Fruit fly (Drosophila melanogaster) whole organism, prepupa: ENCODE measurements around the gene CG7987.

Experiments used
- Blimp-1 ChIP-seq: fragments of 200-800 bp; sonication (Bioruptor generic); optimal IDR thresholded peaks from 3 replicates; lab custom pipeline; 2017; ENCODE audit warnings: missing biosample characterization, missing genetic modification characterization, mild to moderate bottlenecking, moderate library complexity, missing genetic modification reagents
- CG10631 ChIP-seq: fragments of 200-800 bp; sonication (Bioruptor generic); optimal IDR thresholded peaks from 2 replicates; lab custom pipeline; 2016; ENCODE audit warnings: missing biosample characterization, missing genetic modification characterization
- CG10669 ChIP-seq: fragments of 200-800 bp; sonication (Bioruptor generic); optimal IDR thresholded peaks from 3 replicates; lab custom pipeline; 2018; ENCODE audit warnings: missing biosample characterization, mild to moderate bottlenecking, missing genetic modification characterization, moderate library complexity
- CG11762 ChIP-seq: fragments of 200-800 bp; sonication (Bioruptor generic); optimal IDR thresholded peaks from 3 replicates; lab custom pipeline; 2016; ENCODE audit warnings: missing biosample characterization, missing genetic modification characterization; ENCODE audit not compliant: insufficient read depth
- CG3032 ChIP-seq: fragments of 200-800 bp; optimal IDR thresholded peaks from 2 replicates; lab custom pipeline; 2019; ENCODE audit warnings: missing biosample characterization, mild to moderate bottlenecking, missing genetic modification characterization, moderate library complexity
- CG31627 ChIP-seq: fragments of 200-800 bp; sonication (Bioruptor generic); optimal IDR thresholded peaks from 3 replicates; lab custom pipeline; 2016; ENCODE audit warnings: missing biosample characterization, missing genetic modification characterization
- CG32006 ChIP-seq: fragments of 200-800 bp; sonication (Bioruptor generic); optimal IDR thresholded peaks from 3 replicates; lab custom pipeline; 2017; ENCODE audit warnings: missing biosample characterization, mild to moderate bottlenecking, missing genetic modification characterization
- CG34406 ChIP-seq: fragments of 200-800 bp; sonication (Bioruptor generic); optimal IDR thresholded peaks from 3 replicates; lab custom pipeline; 2016; ENCODE audit warnings: missing biosample characterization, missing genetic modification characterization
- CG3919 ChIP-seq: fragments of 200-800 bp; sonication (Bioruptor generic); optimal IDR thresholded peaks from 3 replicates; lab custom pipeline; 2016; ENCODE audit warnings: missing biosample characterization, missing genetic modification characterization
- CG4318 ChIP-seq: fragments of 200-800 bp; sonication (Bioruptor generic); optimal IDR thresholded peaks from 3 replicates; lab custom pipeline; 2017; ENCODE audit warnings: missing biosample characterization, mild to moderate bottlenecking, missing genetic modification characterization
- CG6276 ChIP-seq: fragments of 200-800 bp; sonication (Bioruptor generic); optimal IDR thresholded peaks from 2 replicates; lab custom pipeline; 2017; ENCODE audit warnings: missing biosample characterization, mild to moderate bottlenecking, missing genetic modification characterization
- CG6792 ChIP-seq: fragments of 200-800 bp; sonication (Bioruptor generic); optimal IDR thresholded peaks from 3 replicates; lab custom pipeline; 2016; ENCODE audit warnings: missing biosample characterization, missing genetic modification characterization
- CG6808 ChIP-seq: fragments of 200-800 bp; sonication (Bioruptor generic); optimal IDR thresholded peaks from 3 replicates; lab custom pipeline; 2017; ENCODE audit warnings: missing biosample characterization, missing genetic modification characterization, mild to moderate bottlenecking, moderate library complexity, missing genetic modification reagents
- CG6854 ChIP-seq: fragments of 200-800 bp; sonication (Bioruptor generic); optimal IDR thresholded peaks from 2 replicates; lab custom pipeline; 2017; ENCODE audit warnings: missing biosample characterization, mild to moderate bottlenecking, missing genetic modification characterization
- CG8119 ChIP-seq: fragments of 200-800 bp; sonication (Bioruptor generic); IDR thresholded peaks from 3 replicates; pipeline ENCODE4 v1.3.6; 2022; ENCODE audit warnings: missing biosample characterization, missing genetic modification characterization
- CG8632 ChIP-seq: fragments of 200-800 bp; sonication (Bioruptor generic); optimal IDR thresholded peaks from 3 replicates; lab custom pipeline; 2016; ENCODE audit warnings: missing biosample characterization, missing genetic modification characterization
- CG9139 ChIP-seq: fragments of 200-800 bp; sonication (Bioruptor generic); optimal IDR thresholded peaks from 3 replicates; lab custom pipeline; 2017; ENCODE audit warnings: missing biosample characterization, mild to moderate bottlenecking, missing genetic modification characterization
- Eip75B ChIP-seq: fragments of 200-800 bp; sonication (Bioruptor generic); optimal IDR thresholded peaks from 3 replicates; lab custom pipeline; 2016; ENCODE audit warnings: missing biosample characterization, missing genetic modification characterization
- Eip78C ChIP-seq: fragments of 200-800 bp; sonication (Bioruptor generic); peaks from one replicate; lab custom pipeline; 2016; ENCODE audit warnings: missing biosample characterization, missing genetic modification characterization
- Eip93F ChIP-seq: fragments of 200-800 bp; sonication (Bioruptor generic); optimal IDR thresholded peaks from 2 replicates; lab custom pipeline; 2016; ENCODE audit warnings: missing biosample characterization, mild to moderate bottlenecking, missing genetic modification characterization
- Ets21C ChIP-seq: fragments of 200-800 bp; sonication (Bioruptor generic); optimal IDR thresholded peaks from 3 replicates; lab custom pipeline; 2016; ENCODE audit warnings: missing biosample characterization, missing genetic modification characterization
- Ets96B ChIP-seq: fragments of 200-800 bp; optimal IDR thresholded peaks from 2 replicates; lab custom pipeline; 2019; ENCODE audit warnings: missing biosample characterization, mild to moderate bottlenecking, missing genetic modification characterization, moderate library complexity
- Gug ChIP-seq: fragments of 200-800 bp; sonication (Bioruptor generic); IDR thresholded peaks from 2 replicates; pipeline ENCODE4 v1.3.6; 2022; ENCODE audit warnings: missing biosample characterization, missing genetic modification characterization
- Hr39 ChIP-seq: fragments of 200-800 bp; sonication (Bioruptor generic); optimal IDR thresholded peaks from 2 replicates; lab custom pipeline; 2016; ENCODE audit warnings: missing biosample characterization, missing genetic modification characterization
- Hr4 ChIP-seq: fragments of 200-800 bp; sonication (Bioruptor generic); optimal IDR thresholded peaks from 3 replicates; lab custom pipeline; 2016; ENCODE audit warnings: missing biosample characterization, missing genetic modification characterization
- Lpt ChIP-seq: fragments of 200-800 bp; sonication (Bioruptor generic); optimal IDR thresholded peaks from 3 replicates; lab custom pipeline; 2016; ENCODE audit warnings: missing biosample characterization, missing genetic modification characterization
- Met ChIP-seq: fragments of 200-800 bp; sonication (Bioruptor generic); optimal IDR thresholded peaks from 3 replicates; lab custom pipeline; 2016; ENCODE audit warnings: missing biosample characterization, missing genetic modification characterization
- OdsH ChIP-seq: fragments of 200-800 bp; sonication (Bioruptor generic); optimal IDR thresholded peaks from 3 replicates; lab custom pipeline; 2016; ENCODE audit warnings: missing biosample characterization, missing genetic modification characterization
- Smox ChIP-seq: fragments of 200-800 bp; sonication (Bioruptor generic); optimal IDR thresholded peaks from 3 replicates; lab custom pipeline; 2016; ENCODE audit warnings: missing biosample characterization, missing genetic modification characterization
- Sox102F ChIP-seq: fragments of 200-800 bp; sonication (Bioruptor generic); optimal IDR thresholded peaks from 2 replicates; lab custom pipeline; 2016; ENCODE audit warnings: missing biosample characterization, mild to moderate bottlenecking, missing genetic modification characterization
- Sox14 ChIP-seq: fragments of 200-800 bp; sonication (Bioruptor generic); optimal IDR thresholded peaks from 3 replicates; lab custom pipeline; 2016; ENCODE audit warnings: missing biosample characterization, missing genetic modification characterization
- Sox15 ChIP-seq: fragments of 200-800 bp; sonication (Bioruptor generic); optimal IDR thresholded peaks from 3 replicates; lab custom pipeline; 2016; ENCODE audit warnings: missing biosample characterization, missing genetic modification characterization
- achi ChIP-seq: fragments of 200-800 bp; sonication (Bioruptor generic); optimal IDR thresholded peaks from 3 replicates; lab custom pipeline; 2016; ENCODE audit warnings: missing biosample characterization, missing genetic modification characterization
- acj6 ChIP-seq: fragments of 200-800 bp; sonication (Bioruptor generic); optimal IDR thresholded peaks from 3 replicates; lab custom pipeline; 2016; ENCODE audit warnings: missing biosample characterization, missing genetic modification characterization
- cyc ChIP-seq: fragments of 200-800 bp; sonication (Bioruptor generic); optimal IDR thresholded peaks from 3 replicates; lab custom pipeline; 2016; ENCODE audit warnings: missing biosample characterization, missing genetic modification characterization
- dac ChIP-seq: fragments of 200-800 bp; sonication (Bioruptor generic); optimal IDR thresholded peaks from 2 replicates; lab custom pipeline; 2017; ENCODE audit warnings: missing biosample characterization, mild to moderate bottlenecking, missing genetic modification characterization
- dsx ChIP-seq: fragments of 200-800 bp; optimal IDR thresholded peaks from 3 replicates; lab custom pipeline; 2019; ENCODE audit warnings: missing biosample characterization, mild to moderate bottlenecking, missing genetic modification characterization, moderate library complexity; ENCODE audit not compliant: poor library complexity, severe bottlenecking
- eg ChIP-seq: fragments of 200-800 bp; sonication (Bioruptor generic); IDR thresholded peaks from 3 replicates; pipeline ENCODE4 v1.3.6; 2022; ENCODE audit warnings: missing biosample characterization, missing genetic modification characterization
- fd59A ChIP-seq: fragments of 200-800 bp; sonication (Bioruptor generic); optimal IDR thresholded peaks from 2 replicates; lab custom pipeline; 2017; ENCODE audit warnings: missing biosample characterization, mild to moderate bottlenecking, missing genetic modification characterization, missing genetic modification reagents
- fd85E ChIP-seq: fragments of 200-800 bp; sonication (Bioruptor generic); optimal IDR thresholded peaks from 3 replicates; lab custom pipeline; 2016; ENCODE audit warnings: missing biosample characterization, missing genetic modification characterization
- fkh ChIP-seq: fragments of 200-800 bp; sonication (Bioruptor generic); optimal IDR thresholded peaks from 3 replicates; lab custom pipeline; 2017; ENCODE audit warnings: missing biosample characterization, mild to moderate bottlenecking, missing genetic modification characterization, moderate library complexity
- lz ChIP-seq: fragments of 200-800 bp; sonication (Bioruptor generic); optimal IDR thresholded peaks from 3 replicates; lab custom pipeline; 2016; ENCODE audit warnings: missing biosample characterization, missing genetic modification characterization
- pdm3 ChIP-seq: fragments of 200-800 bp; sonication (Bioruptor generic); optimal IDR thresholded peaks from 3 replicates; lab custom pipeline; 2016; ENCODE audit warnings: missing biosample characterization, missing genetic modification characterization
- salr ChIP-seq, 2 experiments: fragments of 200-800 bp; sonication (Bioruptor generic); optimal IDR thresholded peaks; 3 replicates each; lab custom pipeline; 2016 to 2018; ENCODE audit warnings: missing biosample characterization in 2 of 2, missing genetic modification characterization in 2 of 2, mild to moderate bottlenecking in 1 of 2
- vri ChIP-seq: fragments of 200-800 bp; sonication (Bioruptor generic); optimal IDR thresholded peaks from 3 replicates; lab custom pipeline; 2016; ENCODE audit warnings: missing biosample characterization, mild to moderate bottlenecking, missing genetic modification characterization

Gene CG7987

dm6 chr3R:14575718-14576187 is at the start of gene CG7987:
CG7987 (minus strand) TSS chr3R:14575887.
- TF ChIP-seq Eip78C (GFP tag; lab: Kevin White, UChicago) (peak; percentile 36), Gug (GFP tag; lab: Robert Waterston, UW) (no peak), Sox14 (peak; percentile 27), Hr39 (peak; percentile 0), Sox102F (GFP tag; lab: Kevin White, UChicago) (no peak), Eip93F (GFP tag; lab: Kevin White, UChicago) (no peak), CG8119 (GFP tag; lab: Robert Waterston, UW) (no peak), dac (no peak), Blimp-1 (no peak), Eip75B (GFP tag; lab: Kevin White, UChicago) (no peak), CG10669 (GFP tag; lab: Kevin White, UChicago) (no peak), vri (GFP tag; lab: Kevin White, UChicago) (peak; percentile 42), CG6854 (GFP tag; lab: Kevin White, UChicago) (no peak), CG34406 (GFP tag; lab: Kevin White, UChicago) (no peak), CG31627 (GFP tag; lab: Kevin White, UChicago) (peak; percentile 22)

- TF ChIP-seq CG32006 (peak; percentile 34), Met (GFP tag; lab: Kevin White, UChicago) (peak; percentile 2), fd85E (GFP tag; lab: Kevin White, UChicago) (no peak), Eip78C (GFP tag; lab: Kevin White, UChicago) (peak; percentile 51), Blimp-1 (no peak), CG4318 (peak; percentile 14), CG10631 (GFP tag; lab: Kevin White, UChicago) (peak; percentile 4), Eip93F (GFP tag; lab: Kevin White, UChicago) (peak; percentile 5)
Measured at dm6 chr3R:14624671-14625070, 49.0 kb upstream of the CG7987 start.

- peak; percentile 84 for TF ChIP-seq CG8632
- peak; percentile 83 for TF ChIP-seq CG3919
- TF ChIP-seq Lpt (GFP tag; lab: Kevin White, UChicago), result peak; percentile 63
- peak; percentile 4 for TF ChIP-seq Blimp-1
- peak; percentile 73 for TF ChIP-seq Sox15 (GFP tag; lab: Kevin White, UChicago)
- TF ChIP-seq CG9139 (GFP tag; lab: Kevin White, UChicago), result peak; percentile 71
- TF ChIP-seq fd59A (GFP tag; lab: Kevin White, UChicago), result peak; percentile 86
- TF ChIP-seq Eip75B (GFP tag; lab: Kevin White, UChicago), result peak; percentile 90
- peak; percentile 80 for TF ChIP-seq Hr39
- TF ChIP-seq CG11762, result peak; percentile 69
- TF ChIP-seq CG10631 (GFP tag; lab: Kevin White, UChicago), result peak; percentile 91
- peak; percentile 81 for TF ChIP-seq CG6792 (GFP tag; lab: Kevin White, UChicago)
- TF ChIP-seq Ets96B (tag; lab: Kevin White, UChicago), result peak; percentile 90
- TF ChIP-seq Eip78C (GFP tag; lab: Kevin White, UChicago), result peak; percentile 99
- TF ChIP-seq Ets21C (GFP tag; lab: Kevin White, UChicago), result peak; percentile 78
- TF ChIP-seq Hr4, result peak; percentile 89
- TF ChIP-seq pdm3 (GFP tag; lab: Kevin White, UChicago), result peak; percentile 91
- TF ChIP-seq CG32006, result peak; percentile 91
- TF ChIP-seq achi (GFP tag; lab: Kevin White, UChicago), result peak; percentile 90
- TF ChIP-seq CG8119 (GFP tag; lab: Robert Waterston, UW), result peak; percentile 92
- TF ChIP-seq CG6854 (GFP tag; lab: Kevin White, UChicago), result peak; percentile 44
- no peak for TF ChIP-seq fkh
- peak; percentile 89 for TF ChIP-seq acj6 (GFP tag; lab: Kevin White, UChicago)
- peak; percentile 88 for TF ChIP-seq Sox102F (GFP tag; lab: Kevin White, UChicago)
- peak; percentile 84 for TF ChIP-seq CG4318
- peak; percentile 69 for TF ChIP-seq Gug (GFP tag; lab: Robert Waterston, UW)
- TF ChIP-seq CG3032, result peak; percentile 86
- TF ChIP-seq CG6808 (GFP tag; lab: Kevin White, UChicago), result peak; percentile 80
- peak; percentile 84 for TF ChIP-seq CG6276 (GFP tag; lab: Kevin White, UChicago)
- TF ChIP-seq CG34406 (GFP tag; lab: Kevin White, UChicago), result peak; percentile 84
- peak; percentile 90 for TF ChIP-seq OdsH (GFP tag; lab: Kevin White, UChicago)
- peak; percentile 84 for TF ChIP-seq lz (GFP tag; lab: Kevin White, UChicago)
- TF ChIP-seq eg (GFP tag; lab: Robert Waterston, UW), result peak; percentile 77
- peak; percentile 78 to 81 for TF ChIP-seq salr (GFP tag; optimal IDR thresholded peaks at IDR 0.05; lab: Kevin White, UChicago)
- peak; percentile 62 for TF ChIP-seq cyc (GFP tag; lab: Kevin White, UChicago)
- TF ChIP-seq dsx (GFP tag; lab: Kevin White, UChicago), result peak; percentile 87
- TF ChIP-seq Smox (GFP tag; lab: Kevin White, UChicago), result peak; percentile 83
- peak; percentile 85 for TF ChIP-seq Met (GFP tag; lab: Kevin White, UChicago)
Measured at dm6 chr3R:14624088-14624619, 48.5 kb upstream of the CG7987 start.
